Fruit fly (Drosophila melanogaster) whole organism, wandering third instar larva: ENCODE measurements around the gene Ccn.

Source experiments
- Abd-B ChIP-seq: fragments of >200 bp; optimal IDR thresholded peaks from 2 replicates; lab custom pipeline; 2017; ENCODE audit warnings: missing biosample characterization, missing genetic modification characterization
- CG32264 ChIP-seq: fragments of 200-800 bp; sonication (Bioruptor generic); optimal IDR thresholded peaks from 2 replicates; lab custom pipeline; 2016; ENCODE audit warnings: missing biosample characterization, missing genetic modification characterization
- CG9705 ChIP-seq: fragments of 200-800 bp; sonication (Bioruptor generic); optimal IDR thresholded peaks from 2 replicates; lab custom pipeline; 2018; ENCODE audit warnings: missing biosample characterization, mild to moderate bottlenecking, missing genetic modification characterization
- CrebA ChIP-seq: fragments of 200-800 bp; sonication (Bioruptor generic); optimal IDR thresholded peaks from 2 replicates; lab custom pipeline; 2016; ENCODE audit warnings: missing biosample characterization, mild to moderate bottlenecking, missing genetic modification characterization, borderline replicate concordance
- Dfd ChIP-seq: fragments of >200 bp; optimal IDR thresholded peaks from 2 replicates; lab custom pipeline; 2017; ENCODE audit warnings: missing biosample characterization, missing genetic modification characterization
- Dif ChIP-seq: fragments of 200-275, 200-300 bp; sonication (Bioruptor generic); optimal IDR thresholded peaks from 2 replicates; lab custom pipeline; 2018; ENCODE audit warnings: missing biosample characterization, missing genetic modification characterization; ENCODE audit not compliant: partially characterized antibody
- GATAd ChIP-seq: sonication (Bioruptor generic); optimal IDR thresholded peaks from 2 replicates; lab custom pipeline; 2016; ENCODE audit warnings: missing biosample characterization, missing genetic modification characterization
- HLH106 ChIP-seq: fragments of 200-800 bp; optimal IDR thresholded peaks from 3 replicates; lab custom pipeline; 2019; ENCODE audit warnings: missing biosample characterization, mild to moderate bottlenecking, missing genetic modification characterization, moderate library complexity
- Hnf4 ChIP-seq: fragments of 200-800 bp; sonication (Bioruptor generic); optimal IDR thresholded peaks from 2 replicates; lab custom pipeline; 2016; ENCODE audit warnings: missing biosample characterization, mild to moderate bottlenecking, missing genetic modification characterization
- Hr83 ChIP-seq: fragments of 200-300 bp; sonication (Bioruptor generic); optimal IDR thresholded peaks from 2 replicates; lab custom pipeline; 2016; ENCODE audit warnings: missing biosample characterization, mild to moderate bottlenecking, missing genetic modification characterization, moderate library complexity; ENCODE audit not compliant: poor library complexity, severe bottlenecking
- Jra ChIP-seq: sonication (Bioruptor generic); optimal IDR thresholded peaks from 2 replicates; lab custom pipeline; 2016; ENCODE audit warnings: missing biosample characterization, missing genetic modification characterization
- Mio ChIP-seq: sonication (Bioruptor generic); optimal IDR thresholded peaks from 2 replicates; lab custom pipeline; 2016; ENCODE audit warnings: missing biosample characterization, missing genetic modification characterization
- Myc ChIP-seq: fragments of >200 bp; optimal IDR thresholded peaks from 2 replicates; lab custom pipeline; 2017
- N ChIP-seq: fragments of >200 bp; optimal IDR thresholded peaks from 2 replicates; lab custom pipeline; 2018; ENCODE audit warnings: missing biosample characterization, missing external identifiers, missing genetic modification characterization
- OdsH ChIP-seq: fragments of 200-800 bp; sonication (Bioruptor generic); optimal IDR thresholded peaks from 2 replicates; lab custom pipeline; 2016; ENCODE audit warnings: missing biosample characterization, mild to moderate bottlenecking, missing genetic modification characterization
- Rel ChIP-seq, 2 experiments: fragments of 200-800 bp; sonication (Bioruptor generic) in 1 of 2; optimal IDR thresholded peaks; 2 replicates in 1 of 2; 3 replicates in 1 of 2; lab custom pipeline; 2016 to 2019; ENCODE audit warnings: mild to moderate bottlenecking in 2 of 2, missing biosample characterization in 2 of 2, missing genetic modification characterization in 2 of 2, moderate library complexity in 1 of 2
- Sp1 ChIP-seq: fragments of 200-800 bp; sonication (Bioruptor generic); optimal IDR thresholded peaks from 3 replicates; lab custom pipeline; 2019; ENCODE audit warnings: missing biosample characterization, mild to moderate bottlenecking, missing genetic modification characterization, moderate library complexity
- Vsx2 ChIP-seq: fragments of 200-300, 225-300 bp; sonication (Bioruptor generic); optimal IDR thresholded peaks from 2 replicates; lab custom pipeline; 2018; ENCODE audit warnings: missing biosample characterization, missing genetic modification characterization; ENCODE audit not compliant: partially characterized antibody
- br ChIP-seq: fragments of 200-800 bp; sonication (Bioruptor generic); optimal IDR thresholded peaks from 2 replicates; lab custom pipeline; 2016; ENCODE audit warnings: missing biosample characterization, missing genetic modification characterization
- dmrt93B ChIP-seq: fragments of 200-800 bp; sonication (Bioruptor generic); optimal IDR thresholded peaks from 2 replicates; lab custom pipeline; 2018; ENCODE audit warnings: missing biosample characterization, mild to moderate bottlenecking, missing genetic modification characterization
- dsf ChIP-seq: sonication (Bioruptor generic); optimal IDR thresholded peaks from 2 replicates; lab custom pipeline; 2016; ENCODE audit warnings: missing biosample characterization, missing genetic modification characterization, borderline replicate concordance
- ey ChIP-seq: fragments of 200-800 bp; sonication (Bioruptor generic); optimal IDR thresholded peaks from 2 replicates; lab custom pipeline; 2016; ENCODE audit warnings: missing biosample characterization, missing genetic modification characterization
- foxo ChIP-seq, 2 experiments: fragments of 200-800 bp; sonication (Bioruptor generic); optimal IDR thresholded peaks; 2 replicates in 1 of 2; 3 replicates in 1 of 2; lab custom pipeline; 2016 to 2017; ENCODE audit warnings: missing biosample characterization in 2 of 2, missing genetic modification characterization in 2 of 2
- fru ChIP-seq: fragments of 200-800 bp; sonication (Bioruptor generic); optimal IDR thresholded peaks from 3 replicates; lab custom pipeline; 2016; ENCODE audit warnings: missing biosample characterization, mild to moderate bottlenecking, missing genetic modification characterization
- h ChIP-seq: fragments of 200-800 bp; sonication (Bioruptor generic); optimal IDR thresholded peaks from 3 replicates; lab custom pipeline; 2016; ENCODE audit warnings: missing biosample characterization, mild to moderate bottlenecking, missing genetic modification characterization
- jim ChIP-seq: fragments of 175-275, 200-325 bp; sonication (Bioruptor generic); optimal IDR thresholded peaks from 2 replicates; lab custom pipeline; 2016; ENCODE audit warnings: missing biosample characterization, mild to moderate bottlenecking, missing genetic modification characterization
- pan ChIP-seq: fragments of >200 bp; optimal IDR thresholded peaks from 2 replicates; lab custom pipeline; 2017
- psq ChIP-seq: fragments of 200-800 bp; sonication (Bioruptor generic); optimal IDR thresholded peaks from 3 replicates; lab custom pipeline; 2017; ENCODE audit warnings: missing biosample characterization, mild to moderate bottlenecking, missing genetic modification characterization, moderate library complexity
- rgr ChIP-seq: fragments of 200-800 bp; sonication (Bioruptor generic); optimal IDR thresholded peaks from 3 replicates; lab custom pipeline; 2016; ENCODE audit warnings: missing biosample characterization, mild to moderate bottlenecking, missing genetic modification characterization
- sage ChIP-seq: fragments of 200-800 bp; sonication (Bioruptor generic); optimal IDR thresholded peaks from 2 replicates; lab custom pipeline; 2016; ENCODE audit warnings: missing biosample characterization, mild to moderate bottlenecking, missing genetic modification characterization
- sv ChIP-seq: fragments of 200-800 bp; sonication (Bioruptor generic); optimal IDR thresholded peaks from 3 replicates; lab custom pipeline; 2016; ENCODE audit warnings: missing biosample characterization, missing genetic modification characterization
- tai ChIP-seq: sonication (Bioruptor generic); optimal IDR thresholded peaks from 2 replicates; lab custom pipeline; 2016; ENCODE audit warnings: missing biosample characterization, missing genetic modification characterization
- woc ChIP-seq: sonication (Bioruptor generic); optimal IDR thresholded peaks from 2 replicates; lab custom pipeline; 2016; ENCODE audit warnings: missing biosample characterization, mild to moderate bottlenecking, missing genetic modification characterization

Gene Ccn

DNA sequence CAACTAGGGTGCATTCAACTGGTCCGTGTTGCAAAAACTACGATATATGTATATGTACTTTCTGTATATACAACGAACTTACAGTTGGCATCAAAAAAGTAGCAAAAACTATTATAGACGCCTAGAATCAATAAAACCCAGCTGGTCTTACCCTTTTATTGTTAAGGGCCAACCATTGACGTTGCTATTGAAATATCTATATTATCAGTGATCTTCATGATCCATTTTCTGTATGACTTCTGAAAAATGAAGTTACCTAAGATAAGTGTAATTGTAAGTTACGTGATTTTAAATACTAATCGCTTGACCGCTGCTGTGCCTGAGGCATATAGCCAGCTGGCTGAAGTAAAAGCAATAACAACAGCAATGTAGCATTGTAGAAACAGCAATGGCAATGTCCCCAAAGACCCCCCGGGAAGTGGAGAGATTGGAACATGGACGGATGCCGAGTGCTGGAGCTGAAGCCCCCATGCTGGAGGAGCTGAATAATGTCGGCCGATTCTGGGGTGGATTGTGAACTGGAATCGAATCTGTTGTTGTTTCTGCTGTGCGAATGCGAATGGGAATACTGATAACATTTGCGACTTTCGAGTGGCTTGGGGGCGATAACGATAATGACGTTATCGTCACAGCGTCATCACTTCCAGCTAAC lies 32.0 kb upstream of the Ccn start (continued):
- no peak for TF ChIP-seq dsf
- peak; percentile 51 for TF ChIP-seq Sp1
- TF ChIP-seq jim (GFP tag; lab: Kevin White, UChicago) = no peak

DNA sequence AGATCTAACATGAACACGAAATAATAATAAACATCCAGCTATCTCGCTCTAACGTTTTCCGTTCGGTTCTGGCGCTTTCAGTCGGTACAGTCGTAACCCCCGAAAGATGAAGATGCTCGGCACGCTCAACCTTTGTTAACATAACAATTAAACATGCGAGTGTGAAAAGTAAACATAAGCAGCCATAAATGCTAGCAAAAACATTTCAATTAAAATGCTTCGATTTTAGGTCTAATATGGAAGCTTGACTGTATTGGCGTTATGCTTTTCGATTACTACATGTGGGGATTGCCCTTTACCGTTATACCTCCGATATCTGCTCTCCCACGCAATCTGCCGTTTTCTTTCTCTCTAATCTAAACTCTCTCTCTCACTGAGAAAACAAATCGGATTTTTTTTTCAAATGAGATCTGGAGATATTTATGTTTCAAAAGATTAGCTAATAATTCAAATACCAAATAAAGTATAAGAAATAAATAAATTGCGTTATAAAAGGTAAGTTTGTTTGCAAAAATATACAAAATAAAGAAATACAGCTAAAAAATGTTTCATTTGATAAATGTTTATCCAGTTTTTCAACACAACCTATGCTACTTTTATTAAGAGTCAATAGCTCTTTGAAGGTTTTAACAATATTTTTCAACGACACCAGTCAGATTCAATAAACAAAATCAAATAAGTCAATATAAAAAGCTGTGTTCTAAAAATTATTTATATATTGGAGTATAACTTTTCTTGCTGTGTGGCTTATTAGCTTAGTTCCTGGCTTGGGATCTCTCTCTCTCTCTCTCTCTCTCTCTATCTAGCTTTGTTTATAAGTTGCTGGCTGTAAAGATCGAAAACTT lies 31.2 kb upstream of the Ccn start:
- TF ChIP-seq Sp1 (peak; percentile 24), pan (lab: Kevin White, UChicago) (no peak), Mio (GFP tag; lab: Kevin White, UChicago) (peak; percentile 34), CG9705 (GFP tag; lab: Kevin White, UChicago) (no peak), dmrt93B (GFP tag; lab: Kevin White, UChicago) (peak; percentile 26), rgr (GFP tag; lab: Kevin White, UChicago) (peak; percentile 83), fru (peak; percentile 73), Rel (GFP tag; optimal IDR thresholded peaks at IDR 0.05; lab: Kevin White, UChicago) (no peak), Rel (tag; optimal IDR thresholded peaks at IDR 0.05; lab: Kevin White, UChicago) (peak; percentile 44), h (GFP tag; lab: Kevin White, UChicago) (peak; percentile 81), N (GFP tag; lab: Kevin White, UChicago) (no peak), Vsx2 (GFP tag; lab: Kevin White, UChicago) (peak; percentile 39), woc (GFP tag; lab: Kevin White, UChicago) (peak; percentile 8), CrebA (GFP tag; lab: Kevin White, UChicago) (no peak), sv (peak; percentile 88), CG32264 (GFP tag; lab: Kevin White, UChicago) (peak; percentile 56), Hnf4 (peak; percentile 74), br (GFP tag; lab: Kevin White, UChicago) (peak; percentile 77), ey (GFP tag; lab: Kevin White, UChicago) (peak; percentile 88), jim (GFP tag; lab: Kevin White, UChicago) (no peak), tai (peak; percentile 66), foxo (GFP tag; optimal IDR thresholded peaks at IDR 0.05; lab: Kevin White, UChicago) (peak; percentile 71 to 86), OdsH (peak; percentile 79), HLH106 (tag; lab: Kevin White, UChicago) (peak; percentile 58), psq (GFP tag; lab: Kevin White, UChicago) (peak; percentile 42), sage (GFP tag; lab: Kevin White, UChicago) (no peak)

DNA sequence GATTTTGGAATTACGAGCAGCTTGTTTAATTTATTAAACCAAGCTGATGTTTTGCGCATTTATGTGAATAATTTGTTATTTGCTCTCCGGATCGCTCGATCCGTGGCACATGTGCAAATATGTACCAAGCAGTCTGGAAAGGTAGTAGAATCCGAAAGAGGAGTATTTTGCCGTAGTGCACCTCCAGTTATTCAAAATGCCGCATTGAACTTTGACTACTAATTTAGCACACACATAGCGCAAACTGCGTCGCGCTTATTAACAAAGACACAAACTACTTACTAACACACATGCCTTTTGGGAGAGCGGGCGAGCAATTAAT lies 30.6 kb upstream of the Ccn start:
- peak; percentile 19 for TF ChIP-seq tai
- no peak for TF ChIP-seq Dif (GFP tag; lab: Kevin White, UChicago)
- TF ChIP-seq sage (GFP tag; lab: Kevin White, UChicago) = no peak
- no peak for TF ChIP-seq N (GFP tag; lab: Kevin White, UChicago)
- TF ChIP-seq Dfd (GFP tag; lab: Kevin White, UChicago) = no peak
- TF ChIP-seq Rel (GFP tag; optimal IDR thresholded peaks at IDR 0.05; lab: Kevin White, UChicago) = no peak
- TF ChIP-seq Rel (tag; optimal IDR thresholded peaks at IDR 0.05; lab: Kevin White, UChicago) = no peak
- TF ChIP-seq Mio (GFP tag; lab: Kevin White, UChicago) = no peak
- TF ChIP-seq h (GFP tag; lab: Kevin White, UChicago) = peak; percentile 51
- TF ChIP-seq OdsH = peak; percentile 16
- TF ChIP-seq Abd-B (GFP tag; lab: Kevin White, UChicago) = no peak
- peak; percentile 89 for TF ChIP-seq Hr83 (GFP tag; lab: Kevin White, UChicago)
- TF ChIP-seq Jra (GFP tag; lab: Kevin White, UChicago) = no peak
- no peak for TF ChIP-seq GATAd (GFP tag; lab: Kevin White, UChicago)
- peak; percentile 38 for TF ChIP-seq Hnf4
- no peak for TF ChIP-seq Myc (lab: Kevin White, UChicago)
- TF ChIP-seq dmrt93B (GFP tag; lab: Kevin White, UChicago) = no peak
- TF ChIP-seq HLH106 (tag; lab: Kevin White, UChicago) = no peak
- peak in 1 of 2 experiments; percentile 2 for TF ChIP-seq foxo (GFP tag; optimal IDR thresholded peaks at IDR 0.05; lab: Kevin White, UChicago)
- TF ChIP-seq rgr (GFP tag; lab: Kevin White, UChicago) = peak; percentile 52
